Worm (Caenorhabditis elegans) whole organism, early embryonic: ENCODE data around the gene ZK1290.7.

Experiments used
- B0310.2 ChIP-seq: sonication (generic microtip); optimal IDR thresholded peaks from 2 replicates; lab custom pipeline; 2016; ENCODE audit warnings: mild to moderate bottlenecking, missing genetic modification characterization, missing compliant biosample characterization
- F13C5.2 ChIP-seq: sonication (generic microtip); optimal IDR thresholded peaks from 2 replicates; lab custom pipeline; 2017; ENCODE audit warnings: mild to moderate bottlenecking, missing genetic modification characterization, inconsistent platforms, missing compliant biosample characterization
- aly-1 ChIP-seq: sonication (generic microtip); optimal IDR thresholded peaks from 2 replicates; lab custom pipeline; 2016; ENCODE audit warnings: missing genetic modification characterization, missing compliant biosample characterization
- ama-1 ChIP-seq: fragments of 150-350 bp; optimal IDR thresholded peaks from 2 replicates; lab custom pipeline; 2014
- ceh-13 ChIP-seq: fragments of 200-800 bp; sonication (Bioruptor generic); optimal IDR thresholded peaks from 2 replicates; lab custom pipeline; 2018; ENCODE audit warnings: mild to moderate bottlenecking, missing genetic modification characterization, missing compliant biosample characterization
- ceh-36 ChIP-seq: sonication (generic microtip); optimal IDR thresholded peaks from 2 replicates; lab custom pipeline; 2016; ENCODE audit warnings: missing genetic modification characterization, inconsistent platforms, missing compliant biosample characterization
- ets-7 ChIP-seq: sonication (generic microtip); optimal IDR thresholded peaks from 2 replicates; lab custom pipeline; 2016; ENCODE audit warnings: missing genotype, missing genetic modification characterization, missing compliant biosample characterization
- flt-1 ChIP-seq: fragments of 200-800 bp; sonication (Bioruptor generic); IDR thresholded peaks from 2 replicates; pipeline ENCODE4 v1.3.6; 2022; ENCODE audit warnings: missing genetic modification characterization, missing compliant biosample characterization
- hmbx-1 ChIP-seq: sonication (generic microtip); optimal IDR thresholded peaks from 2 replicates; lab custom pipeline; 2016; ENCODE audit warnings: mild to moderate bottlenecking, missing genetic modification characterization, missing compliant biosample characterization
- hmg-4 ChIP-seq: fragments of 200-800 bp; sonication (Bioruptor generic); optimal IDR thresholded peaks from 2 replicates; lab custom pipeline; 2018; ENCODE audit warnings: mild to moderate bottlenecking, missing genetic modification characterization, missing compliant biosample characterization
- hnd-1 ChIP-seq: sonication (generic microtip); optimal IDR thresholded peaks from 2 replicates; lab custom pipeline; 2016; ENCODE audit warnings: missing genetic modification characterization, missing compliant biosample characterization
- pes-1 ChIP-seq: fragments of 200-800 bp; sonication (Bioruptor generic); IDR thresholded peaks from 2 replicates; pipeline ENCODE4 v1.3.6; 2022; ENCODE audit warnings: missing genetic modification reagents, missing genetic modification characterization, missing compliant biosample characterization
- scrt-1 ChIP-seq: fragments of 200-800 bp; sonication (Bioruptor generic); IDR thresholded peaks from 2 replicates; pipeline ENCODE4 v1.3.6; 2022; ENCODE audit warnings: missing genetic modification characterization, missing compliant biosample characterization
- sea-1 ChIP-seq: fragments of 200-800 bp; sonication (Bioruptor generic); conservative IDR thresholded peaks from 2 replicates; pipeline ENCODE4 v1.3.6; 2022; ENCODE audit warnings: missing genetic modification characterization, missing compliant biosample characterization
- tbx-11 ChIP-seq: fragments of 200-800 bp; sonication (Bioruptor generic); IDR thresholded peaks from 2 replicates; pipeline ENCODE4 v1.3.6; 2022; ENCODE audit warnings: missing genetic modification characterization, missing compliant biosample characterization
- tbx-37 ChIP-seq: fragments of 200-800 bp; sonication (Bioruptor generic); conservative IDR thresholded peaks from 2 replicates; pipeline ENCODE4 v1.3.6; 2022; ENCODE audit warnings: missing genetic modification reagents, missing genetic modification characterization, missing compliant biosample characterization
- tra-4 ChIP-seq: sonication (generic microtip); optimal IDR thresholded peaks from 2 replicates; lab custom pipeline; 2017; ENCODE audit warnings: missing genetic modification characterization, missing compliant biosample characterization

ZK1290.7 gene

ce11 chrII:7547269-7547668 lies 21.9 kb upstream of the ZK1290.7 start:
- TF ChIP-seq ama-1 (lab: Kevin White, UChicago) (no peak), sea-1 (GFP tag; lab: Robert Waterston, UW) (no peak), ceh-13 (no peak), scrt-1 (GFP tag; lab: Robert Waterston, UW) (no peak), hnd-1 (tag; lab: Kevin White, UChicago) (no peak), F13C5.2 (no peak), pes-1 (GFP tag; lab: Robert Waterston, UW) (no peak), ets-7 (no peak), hmbx-1 (tag; lab: Kevin White, UChicago) (no peak)

DNA sequence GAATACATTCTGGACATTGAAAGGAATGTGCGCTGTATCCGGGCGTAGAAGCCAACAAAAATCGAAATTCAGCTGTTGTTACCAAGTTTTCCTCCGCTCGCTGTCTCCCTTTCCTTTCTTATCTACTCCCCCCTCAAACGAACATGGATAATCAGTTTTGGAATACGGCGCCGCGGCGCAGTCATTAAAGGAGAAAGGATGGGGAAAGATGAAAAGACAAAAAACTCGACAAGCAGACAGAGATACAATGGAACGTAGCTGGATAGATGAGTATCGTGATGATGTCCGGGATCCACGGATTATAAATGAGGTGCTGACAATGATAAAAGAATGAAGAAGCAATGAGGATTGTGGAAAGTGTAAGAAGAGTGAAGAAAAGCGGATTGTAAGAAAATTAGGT lies 20.0 kb upstream of the ZK1290.7 start:
- TF ChIP-seq hnd-1 (tag; lab: Kevin White, UChicago) = no peak
- TF ChIP-seq B0310.2 (tag; lab: Kevin White, UChicago) = no peak
- no peak for TF ChIP-seq F13C5.2
- TF ChIP-seq hmg-4 (GFP tag; lab: Kevin White, UChicago) = no peak
- no peak for TF ChIP-seq ceh-13
- no peak for TF ChIP-seq ets-7
- no peak for TF ChIP-seq sea-1 (GFP tag; lab: Robert Waterston, UW)
- TF ChIP-seq tbx-37 (GFP tag; lab: Robert Waterston, UW) = no peak
- TF ChIP-seq aly-1 (tag; lab: Kevin White, UChicago) = no peak
- TF ChIP-seq flt-1 (GFP tag; lab: Robert Waterston, UW) = no peak
- TF ChIP-seq scrt-1 (GFP tag; lab: Robert Waterston, UW) = no peak

- no peak for TF ChIP-seq F13C5.2
- no peak for TF ChIP-seq ama-1 (lab: Kevin White, UChicago)
- no peak for TF ChIP-seq tra-4 (tag; lab: Kevin White, UChicago)
- TF ChIP-seq sea-1 (GFP tag; lab: Robert Waterston, UW) = no peak
- TF ChIP-seq hmbx-1 (tag; lab: Kevin White, UChicago) = no peak
- no peak for TF ChIP-seq hnd-1 (tag; lab: Kevin White, UChicago)
- no peak for TF ChIP-seq B0310.2 (tag; lab: Kevin White, UChicago)
- TF ChIP-seq tbx-37 (GFP tag; lab: Robert Waterston, UW) = no peak
- no peak for TF ChIP-seq hmg-4 (GFP tag; lab: Kevin White, UChicago)
- no peak for TF ChIP-seq tbx-11 (GFP tag; lab: Robert Waterston, UW)
- no peak for TF ChIP-seq ceh-13
- no peak for TF ChIP-seq ets-7
- TF ChIP-seq flt-1 (GFP tag; lab: Robert Waterston, UW) = no peak
- no peak for TF ChIP-seq aly-1 (tag; lab: Kevin White, UChicago)
- TF ChIP-seq scrt-1 (GFP tag; lab: Robert Waterston, UW) = no peak
Observed at ce11 chrII:7544782-7545181, 19.4 kb upstream of the ZK1290.7 start.

DNA sequence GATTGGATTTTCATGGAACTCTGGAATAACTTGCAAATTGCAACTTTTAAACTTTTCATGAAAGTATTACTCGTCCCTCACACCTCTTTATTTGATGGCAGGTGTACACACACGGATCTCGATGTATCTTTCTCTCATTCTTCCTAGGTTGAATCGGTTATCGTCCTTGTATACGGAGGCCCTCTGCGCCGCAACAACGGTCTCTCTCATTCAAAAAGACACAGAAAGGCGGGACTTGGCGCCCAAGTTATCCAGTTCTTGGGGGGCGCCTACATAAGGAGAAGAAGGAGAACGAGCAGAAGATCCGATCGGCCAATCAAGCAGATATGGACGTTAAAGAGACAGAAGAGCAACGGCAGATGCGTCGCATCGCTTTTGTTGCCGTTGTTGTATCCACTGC lies 18.4 kb upstream of the ZK1290.7 start, which contains the start of gene rol-8:
TSS of gene rol-8 (plus strand) at position 301 of the 400 bp plus-strand sequence.
- no peak for TF ChIP-seq ceh-13
- no peak for TF ChIP-seq hmg-4 (GFP tag; lab: Kevin White, UChicago)
- TF ChIP-seq ceh-36 (tag; lab: Kevin White, UChicago) = no peak
- TF ChIP-seq scrt-1 (GFP tag; lab: Robert Waterston, UW) = no peak

- no peak for TF ChIP-seq ceh-36 (tag; lab: Kevin White, UChicago)
- TF ChIP-seq hmg-4 (GFP tag; lab: Kevin White, UChicago) = no peak
- no peak for TF ChIP-seq aly-1 (tag; lab: Kevin White, UChicago)
- no peak for TF ChIP-seq ets-7
- TF ChIP-seq F13C5.2 = no peak
- no peak for TF ChIP-seq sea-1 (GFP tag; lab: Robert Waterston, UW)
- no peak for TF ChIP-seq ceh-13
- no peak for TF ChIP-seq tra-4 (tag; lab: Kevin White, UChicago)
- TF ChIP-seq flt-1 (GFP tag; lab: Robert Waterston, UW) = no peak
- TF ChIP-seq tbx-11 (GFP tag; lab: Robert Waterston, UW) = no peak
- no peak for TF ChIP-seq scrt-1 (GFP tag; lab: Robert Waterston, UW)
- TF ChIP-seq hmbx-1 (tag; lab: Kevin White, UChicago) = no peak
- TF ChIP-seq hnd-1 (tag; lab: Kevin White, UChicago) = no peak
- no peak for TF ChIP-seq pes-1 (GFP tag; lab: Robert Waterston, UW)
- TF ChIP-seq B0310.2 (tag; lab: Kevin White, UChicago) = no peak
- no peak for TF ChIP-seq tbx-37 (GFP tag; lab: Robert Waterston, UW)
- no peak for TF ChIP-seq ama-1 (lab: Kevin White, UChicago)
Observed at ce11 chrII:7542952-7543351, 17.6 kb upstream of the ZK1290.7 start.

DNA sequence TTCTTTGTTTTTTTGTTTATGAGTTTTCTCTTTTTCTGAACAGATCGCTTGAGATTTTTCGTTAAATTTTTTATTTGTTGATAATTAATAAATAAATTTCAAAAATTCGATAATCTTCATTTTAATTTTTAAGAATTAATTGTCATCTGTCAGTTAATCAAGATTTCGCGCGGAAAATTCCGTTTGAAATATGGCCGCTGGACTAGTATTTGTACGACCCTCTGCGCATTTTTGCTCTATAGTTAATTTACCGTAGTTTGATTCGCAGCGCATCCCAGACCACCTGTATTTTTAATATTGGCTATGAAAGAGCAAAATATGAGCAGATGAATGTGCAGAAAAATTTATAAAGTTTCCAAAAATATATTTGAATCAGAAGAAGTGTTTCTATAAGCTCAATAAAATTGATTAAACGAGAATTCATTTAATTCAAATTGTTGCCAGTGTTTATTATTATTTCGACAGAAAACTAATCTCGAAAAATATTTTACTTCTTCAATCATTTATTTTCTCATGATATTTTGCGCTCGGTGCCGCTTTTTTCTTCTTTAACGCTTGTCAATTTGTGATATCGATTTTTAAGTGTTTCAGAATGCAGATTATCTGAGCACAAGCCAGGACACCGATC lies 12.4 kb upstream of the ZK1290.7 start, which contains the start of gene nfi-1:
TSS of gene nfi-1 (plus strand) at position 578 of the 628 bp plus-strand sequence.
- TF ChIP-seq tbx-37 (GFP tag; lab: Robert Waterston, UW) = no peak
- TF ChIP-seq hnd-1 (tag; lab: Kevin White, UChicago) = no peak
- TF ChIP-seq B0310.2 (tag; lab: Kevin White, UChicago) = no peak

ce11 chrII:7534934-7535333 lies 9.6 kb upstream of the ZK1290.7 start, which contains the start of gene ZK1290.13:
TSS of gene ZK1290.13 (plus strand) at chrII:7535006.
- TF ChIP-seq ets-7 = no peak
- TF ChIP-seq tbx-11 (GFP tag; lab: Robert Waterston, UW) = no peak
- no peak for TF ChIP-seq hnd-1 (tag; lab: Kevin White, UChicago)
- no peak for TF ChIP-seq ama-1 (lab: Kevin White, UChicago)
- TF ChIP-seq F13C5.2 = no peak
- TF ChIP-seq hmg-4 (GFP tag; lab: Kevin White, UChicago) = no peak
- TF ChIP-seq tbx-37 (GFP tag; lab: Robert Waterston, UW) = no peak
- no peak for TF ChIP-seq B0310.2 (tag; lab: Kevin White, UChicago)
- no peak for TF ChIP-seq sea-1 (GFP tag; lab: Robert Waterston, UW)
- TF ChIP-seq ceh-36 (tag; lab: Kevin White, UChicago) = no peak
